Fruit fly (Drosophila melanogaster) whole organism, embryonic: ENCODE data around the gene CG5096.
A peak's percentile ranks its signal among the peaks of the same experiment; 100 is the strongest.

Experiments
- Asciz ChIP-seq: fragments of 200-800 bp; sonication (Bioruptor generic); optimal IDR thresholded peaks from 2 replicates; lab custom pipeline; 2017; ENCODE audit warnings: missing biosample characterization, mild to moderate bottlenecking, missing genetic modification characterization, missing genetic modification reagents
- CG1233 ChIP-seq: fragments of 200-800 bp; sonication (Bioruptor generic); optimal IDR thresholded peaks from 4 replicates; lab custom pipeline; 2018; ENCODE audit warnings: missing biosample characterization, mild to moderate bottlenecking, missing genetic modification characterization
- CG13296 ChIP-seq: fragments of 200-800 bp; sonication (Bioruptor generic); optimal IDR thresholded peaks from 3 replicates; lab custom pipeline; 2018; ENCODE audit warnings: missing biosample characterization, mild to moderate bottlenecking, missing genetic modification characterization
- CG14014 ChIP-seq: fragments of 200-800 bp; sonication (Bioruptor generic); IDR thresholded peaks from 2 replicates; pipeline ENCODE4 v1.3.6; 2022; ENCODE audit warnings: missing biosample characterization, missing genetic modification characterization
- CG17612 ChIP-seq: fragments of 200-800 bp; sonication (Bioruptor generic); IDR thresholded peaks from 2 replicates; pipeline ENCODE4 v1.3.6; 2022; ENCODE audit warnings: missing biosample characterization, missing genetic modification characterization
- CG18599 ChIP-seq: fragments of 200-800 bp; sonication (Bioruptor generic); optimal IDR thresholded peaks from 3 replicates; lab custom pipeline; 2017; ENCODE audit warnings: missing biosample characterization, missing genetic modification characterization, mild to moderate bottlenecking, moderate library complexity, missing genetic modification reagents
- CG32767 ChIP-seq: fragments of 200-800 bp; sonication (Bioruptor generic); IDR thresholded peaks from 2 replicates; pipeline ENCODE4 v1.3.6; 2022; ENCODE audit warnings: missing biosample characterization, missing genetic modification characterization
- CG3281 ChIP-seq: fragments of 200-800 bp; sonication (Bioruptor generic); optimal IDR thresholded peaks from 3 replicates; lab custom pipeline; 2017; ENCODE audit warnings: missing biosample characterization, mild to moderate bottlenecking, missing genetic modification characterization
- CG34376 ChIP-seq: fragments of 200-800 bp; sonication (Bioruptor generic); optimal IDR thresholded peaks from 2 replicates; lab custom pipeline; 2018; ENCODE audit warnings: missing biosample characterization, mild to moderate bottlenecking, missing genetic modification characterization
- CG4617 ChIP-seq: fragments of 200-800 bp; sonication (Bioruptor generic); optimal IDR thresholded peaks from 3 replicates; lab custom pipeline; 2016; ENCODE audit warnings: missing biosample characterization, missing genetic modification characterization, borderline replicate concordance
- CG5953 ChIP-seq: fragments of 200-800 bp; sonication (Bioruptor generic); IDR thresholded peaks from 2 replicates; pipeline ENCODE4 v1.3.6; 2022; ENCODE audit warnings: missing biosample characterization, missing genetic modification characterization
- CG7987 ChIP-seq: fragments of 200-800 bp; sonication (Bioruptor generic); optimal IDR thresholded peaks from 2 replicates; lab custom pipeline; 2018; ENCODE audit warnings: missing biosample characterization, mild to moderate bottlenecking, missing genetic modification characterization, moderate library complexity
- CG8924 ChIP-seq: fragments of 200-800 bp; optimal IDR thresholded peaks from 3 replicates; lab custom pipeline; 2019; ENCODE audit warnings: missing biosample characterization, mild to moderate bottlenecking, missing genetic modification characterization, moderate library complexity
- CG9727 ChIP-seq: fragments of 200-800 bp; sonication (Bioruptor generic); optimal IDR thresholded peaks from 3 replicates; lab custom pipeline; 2017; ENCODE audit warnings: missing biosample characterization, mild to moderate bottlenecking, missing genetic modification characterization
- CTCF ChIP-seq: fragments of 200-800 bp; sonication (Bioruptor generic); optimal IDR thresholded peaks from 2 replicates; lab custom pipeline; 2017; ENCODE audit warnings: missing biosample characterization, mild to moderate bottlenecking, missing genetic modification characterization, moderate library complexity
- CrebB ChIP-seq: fragments of 200-800 bp; sonication (Bioruptor generic); optimal IDR thresholded peaks from 3 replicates; lab custom pipeline; 2018; ENCODE audit warnings: missing biosample characterization, mild to moderate bottlenecking, missing genetic modification characterization
- Elba2 ChIP-seq: fragments of 200-800 bp; sonication (Bioruptor generic); optimal IDR thresholded peaks from 3 replicates; lab custom pipeline; 2016; ENCODE audit warnings: missing biosample characterization, missing genetic modification characterization
- Fer1 ChIP-seq: fragments of 200-800 bp; sonication (Bioruptor generic); optimal IDR thresholded peaks from 2 replicates; lab custom pipeline; 2017; ENCODE audit warnings: missing biosample characterization, mild to moderate bottlenecking, missing genetic modification characterization
- HHEX ChIP-seq: fragments of 200-800 bp; sonication (Bioruptor generic); optimal IDR thresholded peaks from 3 replicates; lab custom pipeline; 2017; ENCODE audit warnings: missing biosample characterization, mild to moderate bottlenecking, missing genetic modification characterization, missing genetic modification reagents
- HmgD ChIP-seq: fragments of 200-800 bp; sonication (Bioruptor generic); optimal IDR thresholded peaks from 3 replicates; lab custom pipeline; 2016; ENCODE audit warnings: missing biosample characterization, missing genetic modification characterization
- MESR4 ChIP-seq: fragments of 200-800 bp; sonication (Bioruptor generic); optimal IDR thresholded peaks from 2 replicates; lab custom pipeline; 2018; ENCODE audit warnings: missing biosample characterization, mild to moderate bottlenecking, missing genetic modification characterization, moderate library complexity
- Med ChIP-seq: fragments of 200-800 bp; sonication (Bioruptor generic); peaks from one replicate; lab custom pipeline; 2016; ENCODE audit warnings: missing biosample characterization, missing genetic modification characterization, mild to moderate bottlenecking, inconsistent platforms, moderate library complexity
- NC2β ChIP-seq: fragments of 200-800 bp; sonication (Bioruptor generic); optimal IDR thresholded peaks from 2 replicates; lab custom pipeline; 2016; ENCODE audit warnings: missing biosample characterization, missing genetic modification characterization
- Pdp1 ChIP-seq, 2 experiments: fragments of 200-800 bp; sonication (Bioruptor generic); optimal IDR thresholded peaks; 3 replicates each; lab custom pipeline; 2016; ENCODE audit warnings: missing biosample characterization in 2 of 2, missing genetic modification characterization in 2 of 2, mild to moderate bottlenecking in 1 of 2, moderate library complexity in 1 of 2
- Sox100B ChIP-seq: fragments of 200-800 bp; sonication (Bioruptor generic); optimal IDR thresholded peaks from 3 replicates; lab custom pipeline; 2018; ENCODE audit warnings: missing biosample characterization, mild to moderate bottlenecking, missing genetic modification characterization
- TFAM ChIP-seq: fragments of 200-800 bp; sonication (Bioruptor generic); optimal IDR thresholded peaks from 2 replicates; lab custom pipeline; 2017; ENCODE audit warnings: missing biosample characterization, missing genetic modification characterization, inconsistent platforms
- Xrp1 ChIP-seq: fragments of 200-800 bp; sonication (Bioruptor generic); IDR thresholded peaks from 2 replicates; pipeline ENCODE4 v1.3.6; 2022; ENCODE audit warnings: missing biosample characterization, missing genetic modification characterization
- YL-1 ChIP-seq: fragments of 200-800 bp; sonication (Bioruptor generic); optimal IDR thresholded peaks from 3 replicates; lab custom pipeline; 2017; ENCODE audit warnings: missing biosample characterization, mild to moderate bottlenecking, missing genetic modification characterization
- bigmax ChIP-seq: fragments of 200-800 bp; sonication (Bioruptor generic); optimal IDR thresholded peaks from 2 replicates; lab custom pipeline; 2018; ENCODE audit warnings: missing biosample characterization, mild to moderate bottlenecking, missing genetic modification characterization
- cg ChIP-seq: fragments of 200-800 bp; sonication (Bioruptor generic); optimal IDR thresholded peaks from 3 replicates; lab custom pipeline; 2019; ENCODE audit warnings: missing biosample characterization, mild to moderate bottlenecking, missing genetic modification characterization, moderate library complexity
- corto ChIP-seq: fragments of 200-800 bp; sonication (Bioruptor generic); optimal IDR thresholded peaks from 2 replicates; lab custom pipeline; 2016; ENCODE audit warnings: missing biosample characterization, mild to moderate bottlenecking, missing genetic modification characterization, moderate library complexity
- dpn ChIP-seq, 2 experiments: fragments of 200-800 bp; sonication (Bioruptor generic); optimal IDR thresholded peaks; 3 replicates each; lab custom pipeline; 2016; ENCODE audit warnings: missing biosample characterization in 2 of 2, missing genetic modification characterization in 2 of 2
- eve ChIP-seq, 2 experiments: fragments of >200 bp; optimal IDR thresholded peaks; 2 replicates each; lab custom pipeline; 2017; ENCODE audit warnings: missing biosample characterization in 2 of 2, missing genetic modification characterization in 2 of 2
- eyg ChIP-seq: fragments of 200-800 bp; sonication (Bioruptor generic); optimal IDR thresholded peaks from 3 replicates; lab custom pipeline; 2016; ENCODE audit warnings: missing biosample characterization, missing genetic modification characterization
- gro ChIP-seq: fragments of 200-800 bp; sonication (Bioruptor generic); optimal IDR thresholded peaks from 2 replicates; lab custom pipeline; 2016; ENCODE audit warnings: missing biosample characterization, missing genetic modification characterization
- kni ChIP-seq: fragments of 200-800 bp; sonication (Bioruptor generic); optimal IDR thresholded peaks from 3 replicates; lab custom pipeline; 2017; ENCODE audit warnings: mild to moderate bottlenecking, missing biosample characterization, missing genetic modification reagents, missing genetic modification characterization
- lola ChIP-seq, 3 experiments: fragments of >200 bp in 2 of 3; fragments of 200-800 bp in 1 of 3; sonication (Bioruptor generic) in 1 of 3; optimal IDR thresholded peaks; 2 replicates each; lab custom pipeline; 2017 to 2019; ENCODE audit warnings: missing biosample characterization in 3 of 3, missing genetic modification characterization in 3 of 3, mild to moderate bottlenecking in 1 of 3, moderate library complexity in 1 of 3
- mirr ChIP-seq: fragments of 200-800 bp; sonication (Bioruptor generic); optimal IDR thresholded peaks from 3 replicates; lab custom pipeline; 2018; ENCODE audit warnings: missing biosample characterization, mild to moderate bottlenecking, missing genetic modification characterization
- mld ChIP-seq: fragments of 200-800 bp; sonication (Bioruptor generic); IDR thresholded peaks from 3 replicates; pipeline ENCODE4 v1.3.6; 2022; ENCODE audit warnings: missing biosample characterization, missing genetic modification characterization; ENCODE audit not compliant: partially characterized antibody
- nom ChIP-seq: fragments of 200-800 bp; sonication (Bioruptor generic); optimal IDR thresholded peaks from 2 replicates; lab custom pipeline; 2017; ENCODE audit warnings: missing biosample characterization, missing genetic modification characterization, mild to moderate bottlenecking, moderate library complexity, missing genetic modification reagents
- odd ChIP-seq: fragments of 200-800 bp; sonication (Bioruptor generic); optimal IDR thresholded peaks from 2 replicates; lab custom pipeline; 2017; ENCODE audit warnings: missing biosample characterization, mild to moderate bottlenecking, missing genetic modification characterization
- phol ChIP-seq: fragments of 200-800 bp; sonication (Bioruptor generic); optimal IDR thresholded peaks from 3 replicates; lab custom pipeline; 2018; ENCODE audit warnings: missing biosample characterization, mild to moderate bottlenecking, missing genetic modification characterization, moderate library complexity
- sens ChIP-seq: fragments of 200-800 bp; sonication (Bioruptor generic); peaks from one replicate; lab custom pipeline; 2016; ENCODE audit warnings: missing biosample characterization, missing genetic modification characterization
- sima ChIP-seq: fragments of 200-800 bp; sonication (Bioruptor generic); optimal IDR thresholded peaks from 2 replicates; lab custom pipeline; 2016; ENCODE audit warnings: missing biosample characterization, missing genetic modification characterization
- slp2 ChIP-seq: fragments of 200-800 bp; sonication (Bioruptor generic); optimal IDR thresholded peaks from 2 replicates; lab custom pipeline; 2016; ENCODE audit warnings: missing biosample characterization, missing genetic modification characterization
- tna ChIP-seq: fragments of 200-800 bp; sonication (Bioruptor generic); IDR thresholded peaks from 2 replicates; pipeline ENCODE4 v1.3.6; 2022; ENCODE audit warnings: missing biosample characterization, missing genetic modification characterization; ENCODE audit not compliant: partially characterized antibody
- unc-4 ChIP-seq: fragments of 200-800 bp; sonication (Bioruptor generic); IDR thresholded peaks from 2 replicates; pipeline ENCODE4 v1.3.6; 2022; ENCODE audit warnings: missing biosample characterization, missing genetic modification characterization; ENCODE audit not compliant: partially characterized antibody
- wek ChIP-seq: fragments of 200-800 bp; sonication (Bioruptor generic); optimal IDR thresholded peaks from 3 replicates; lab custom pipeline; 2018; ENCODE audit warnings: missing biosample characterization, mild to moderate bottlenecking, missing genetic modification characterization, moderate library complexity
- yki ChIP-seq: fragments of >200 bp; optimal IDR thresholded peaks from 3 replicates; lab custom pipeline; 2018

The CG5096 gene

dm6 chr2L:10396877-10397587 lies 15.0 kb downstream of the CG5096 start:
- TF ChIP-seq CG8924 (tag; lab: Kevin White, UChicago), result peak; percentile 12
- TF ChIP-seq CG1233 (GFP tag; lab: Kevin White, UChicago), result peak; percentile 1
- TF ChIP-seq CG4617 (GFP tag; lab: Kevin White, UChicago), result peak; percentile 17
- no peak for TF ChIP-seq yki (lab: Kevin White, UChicago)
- TF ChIP-seq nom (GFP tag; lab: Kevin White, UChicago), result peak; percentile 36
- no peak for TF ChIP-seq slp2 (GFP tag; lab: Kevin White, UChicago)
- peak; percentile 24 for TF ChIP-seq Asciz (GFP tag; lab: Kevin White, UChicago)
- 0 out of 2 replicates have a peak, but pooled peaks have one; percentile 6 for TF ChIP-seq unc-4
- TF ChIP-seq CG32767 (GFP tag; lab: Robert Waterston, UW), result peak; percentile 19; the same call in 1 of the 2 replicates
- TF ChIP-seq sima (GFP tag; lab: Kevin White, UChicago), result no peak
- peak; percentile 70 for TF ChIP-seq Med (GFP tag; lab: Kevin White, UChicago)
- TF ChIP-seq Fer1 (GFP tag; lab: Kevin White, UChicago), result peak; percentile 49
- peak; percentile 84 for TF ChIP-seq cg
- no peak for TF ChIP-seq CG9727 (GFP tag; lab: Kevin White, UChicago)
- peak; percentile 61 for TF ChIP-seq CG7987 (GFP tag; lab: Kevin White, UChicago)
- no peak for TF ChIP-seq HHEX (GFP tag; lab: Kevin White, UChicago)
- TF ChIP-seq kni (GFP tag; lab: Kevin White, UChicago), result peak; percentile 37
- TF ChIP-seq Sox100B (GFP tag; lab: Kevin White, UChicago), result peak; percentile 6
- TF ChIP-seq corto (GFP tag; lab: Kevin White, UChicago), result peak; percentile 9
- TF ChIP-seq Pdp1 (GFP tag; optimal IDR thresholded peaks at IDR 0.05; lab: Kevin White, UChicago), result peak in 1 of 2 experiments; percentile 74
- TF ChIP-seq CG18599 (GFP tag; lab: Kevin White, UChicago), result no peak
- TF ChIP-seq bigmax, result no peak
- TF ChIP-seq CTCF (GFP tag; lab: Kevin White, UChicago), result no peak
- no peak for TF ChIP-seq Elba2 (GFP tag; lab: Kevin White, UChicago)
- no peak for TF ChIP-seq mld (GFP tag; lab: Robert Waterston, UW)
- 0 out of 2 replicates have a peak, but pooled peaks have one; percentile 17 for TF ChIP-seq tna (GFP tag; lab: Robert Waterston, UW)
- peak; percentile 27; the same call in 1 of the 2 replicates for TF ChIP-seq CG14014 (GFP tag; lab: Robert Waterston, UW)
- TF ChIP-seq eve (GFP tag; optimal IDR thresholded peaks at IDR 0.05; lab: Kevin White, UChicago), result peak in 1 of 2 experiments; percentile 91
- TF ChIP-seq TFAM (GFP tag; lab: Kevin White, UChicago), result no peak
- peak; percentile 17 for TF ChIP-seq YL-1 (GFP tag; lab: Kevin White, UChicago)
- TF ChIP-seq Xrp1 (GFP tag; lab: Robert Waterston, UW), result 0 out of 2 replicates have a peak, but pooled peaks have one; percentile 6
- TF ChIP-seq phol (tag; lab: Kevin White, UChicago), result no peak
- no peak for TF ChIP-seq HmgD (GFP tag; lab: Kevin White, UChicago)
- TF ChIP-seq gro, result peak; percentile 0
- peak; percentile 13 for TF ChIP-seq mirr (GFP tag; lab: Kevin White, UChicago)
- no peak for TF ChIP-seq dpn (GFP tag; optimal IDR thresholded peaks at IDR 0.05; lab: Kevin White, UChicago)
- TF ChIP-seq MESR4, result peak; percentile 70
- TF ChIP-seq CG34376 (GFP tag; lab: Kevin White, UChicago), result peak; percentile 60
- TF ChIP-seq CrebB (tag; lab: Kevin White, UChicago), result no peak
- TF ChIP-seq lola (GFP tag; optimal IDR thresholded peaks at IDR 0.05; lab: Kevin White, UChicago), result peak in 1 of 3 experiments; percentile 2
- TF ChIP-seq CG5953, result no peak
- no peak for TF ChIP-seq CG17612 (GFP tag; lab: Robert Waterston, UW)
- TF ChIP-seq NC2β, result no peak
- TF ChIP-seq CG3281 (GFP tag; lab: Kevin White, UChicago), result peak; percentile 5
- no peak for TF ChIP-seq eyg
- peak; percentile 42 for TF ChIP-seq wek (GFP tag; lab: Kevin White, UChicago)
- TF ChIP-seq sens (GFP tag; lab: Kevin White, UChicago), result peak; percentile 80
- TF ChIP-seq CG13296 (GFP tag; lab: Kevin White, UChicago), result peak; percentile 60
- peak; percentile 56 for TF ChIP-seq odd (GFP tag; lab: Kevin White, UChicago)
